Fruit fly (Drosophila melanogaster) whole organism, pupa: ENCODE results near the gene Srp19.

Experiments used
- CG10348 ChIP-seq: fragments of 200-800 bp; sonication (Bioruptor generic); IDR thresholded peaks from 2 replicates; pipeline ENCODE4 v1.3.6; 2022; ENCODE audit warnings: missing biosample characterization, missing genetic modification characterization
- CG12605 ChIP-seq: fragments of 200-800 bp; sonication (Bioruptor generic); IDR thresholded peaks from 2 replicates; pipeline ENCODE4 v1.3.6; 2022; ENCODE audit warnings: missing biosample characterization, missing genetic modification characterization
- CG13204 ChIP-seq: fragments of 200-800 bp; sonication (Bioruptor generic); optimal IDR thresholded peaks from 2 replicates; lab custom pipeline; 2018; ENCODE audit warnings: missing biosample characterization, mild to moderate bottlenecking, missing genetic modification characterization, moderate library complexity
- CG14655 ChIP-seq: fragments of 200-800 bp; sonication (Bioruptor generic); optimal IDR thresholded peaks from 3 replicates; lab custom pipeline; 2017; ENCODE audit warnings: mild to moderate bottlenecking, missing biosample characterization, missing genetic modification reagents, missing genetic modification characterization
- CG15710 ChIP-seq: fragments of 200-800 bp; sonication (Bioruptor generic); optimal IDR thresholded peaks from 2 replicates; lab custom pipeline; 2018; ENCODE audit warnings: missing biosample characterization, mild to moderate bottlenecking, missing genetic modification characterization, moderate library complexity
- CG17806 ChIP-seq: fragments of 200-800 bp; sonication (Bioruptor generic); optimal IDR thresholded peaks from 2 replicates; lab custom pipeline; 2018; ENCODE audit warnings: missing biosample characterization, mild to moderate bottlenecking, missing genetic modification characterization, moderate library complexity
- CG32121 ChIP-seq: fragments of 200-800 bp; sonication (Bioruptor generic); IDR thresholded peaks from 2 replicates; pipeline ENCODE4 v1.3.6; 2022; ENCODE audit warnings: missing biosample characterization, missing genetic modification characterization
- CG34367 ChIP-seq: fragments of 200-800 bp; sonication (Bioruptor generic); optimal IDR thresholded peaks from 2 replicates; lab custom pipeline; 2018; ENCODE audit warnings: missing biosample characterization, mild to moderate bottlenecking, missing genetic modification characterization
- CG4496 ChIP-seq: fragments of 200-800 bp; sonication (Bioruptor generic); IDR thresholded peaks from 3 replicates; pipeline ENCODE4 v1.3.6; 2022; ENCODE audit warnings: missing biosample characterization, missing genetic modification characterization
- CG8159 ChIP-seq: fragments of 200-800 bp; sonication (Bioruptor generic); optimal IDR thresholded peaks from 3 replicates; lab custom pipeline; 2018; ENCODE audit warnings: missing biosample characterization, mild to moderate bottlenecking, missing genetic modification characterization, moderate library complexity
- CG8301 ChIP-seq: fragments of 200-800 bp; sonication (Bioruptor generic); optimal IDR thresholded peaks from 2 replicates; lab custom pipeline; 2018; ENCODE audit warnings: missing biosample characterization, mild to moderate bottlenecking, missing genetic modification characterization
- CG9948 ChIP-seq: fragments of 200-800 bp; sonication (Bioruptor generic); optimal IDR thresholded peaks from 2 replicates; lab custom pipeline; 2018; ENCODE audit warnings: missing biosample characterization, mild to moderate bottlenecking, missing genetic modification characterization, moderate library complexity
- D1 ChIP-seq: fragments of 200-800 bp; sonication (Bioruptor generic); optimal IDR thresholded peaks from 2 replicates; lab custom pipeline; 2018; ENCODE audit warnings: missing biosample characterization, mild to moderate bottlenecking, missing genetic modification characterization, moderate library complexity
- EcR ChIP-seq: fragments of 200-800 bp; sonication (Bioruptor generic); optimal IDR thresholded peaks from 3 replicates; lab custom pipeline; 2019; ENCODE audit warnings: missing biosample characterization, missing genetic modification characterization, mild to moderate bottlenecking, moderate library complexity, missing genetic modification reagents
- Ets98B ChIP-seq: fragments of 200-800 bp; sonication (Bioruptor generic); IDR thresholded peaks from 2 replicates; pipeline ENCODE4 v1.3.6; 2022; ENCODE audit warnings: missing biosample characterization, missing genetic modification characterization
- Pif1A ChIP-seq: fragments of 200-800 bp; sonication (Bioruptor generic); optimal IDR thresholded peaks from 3 replicates; lab custom pipeline; 2016; ENCODE audit warnings: missing biosample characterization, missing genetic modification characterization
- Pif1B ChIP-seq: fragments of 200-800 bp; sonication (Bioruptor generic); optimal IDR thresholded peaks from 3 replicates; lab custom pipeline; 2016; ENCODE audit warnings: missing biosample characterization, missing genetic modification characterization
- Snoo ChIP-seq: fragments of 200-800 bp; sonication (Bioruptor generic); optimal IDR thresholded peaks from 3 replicates; lab custom pipeline; 2017; ENCODE audit warnings: missing biosample characterization, mild to moderate bottlenecking, missing genetic modification characterization, inconsistent platforms
- fd96Ca ChIP-seq: fragments of 200-800 bp; sonication (Bioruptor generic); IDR thresholded peaks from 3 replicates; pipeline ENCODE4 v1.3.6; 2022; ENCODE audit warnings: missing biosample characterization, missing genetic modification characterization
- gl ChIP-seq: fragments of 200-800 bp; sonication (Bioruptor generic); optimal IDR thresholded peaks from 2 replicates; lab custom pipeline; 2018; ENCODE audit warnings: missing biosample characterization, mild to moderate bottlenecking, missing genetic modification characterization
- rn ChIP-seq: fragments of 200-800 bp; sonication (Bioruptor generic); IDR thresholded peaks from 2 replicates; pipeline ENCODE4 v1.3.6; 2022; ENCODE audit warnings: missing biosample characterization, missing genetic modification characterization

The Srp19 gene

dm6 chr3L:7360324-7360852 is 12.6 kb upstream of the Srp19 start, which contains the start of gene Sec63:
Gene Sec63, plus strand, starts transcription at chr3L:7360561.
- TF ChIP-seq CG8301 (tag; lab: Kevin White, UChicago) (no peak), fd96Ca (GFP tag; lab: Robert Waterston, UW) (no peak), CG4496 (GFP tag; lab: Robert Waterston, UW) (peak; percentile 26; the same call in 2 of the 3 replicates), CG13204 (GFP tag; lab: Kevin White, UChicago) (peak; percentile 11), CG14655 (GFP tag; lab: Kevin White, UChicago) (no peak), Ets98B (GFP tag; lab: Robert Waterston, UW) (peak; percentile 38), CG32121 (GFP tag; lab: Robert Waterston, UW) (no peak), CG15710 (tag; lab: Kevin White, UChicago) (no peak)
- TF ChIP-seq, all 21 proteins: peak for 3

DNA sequence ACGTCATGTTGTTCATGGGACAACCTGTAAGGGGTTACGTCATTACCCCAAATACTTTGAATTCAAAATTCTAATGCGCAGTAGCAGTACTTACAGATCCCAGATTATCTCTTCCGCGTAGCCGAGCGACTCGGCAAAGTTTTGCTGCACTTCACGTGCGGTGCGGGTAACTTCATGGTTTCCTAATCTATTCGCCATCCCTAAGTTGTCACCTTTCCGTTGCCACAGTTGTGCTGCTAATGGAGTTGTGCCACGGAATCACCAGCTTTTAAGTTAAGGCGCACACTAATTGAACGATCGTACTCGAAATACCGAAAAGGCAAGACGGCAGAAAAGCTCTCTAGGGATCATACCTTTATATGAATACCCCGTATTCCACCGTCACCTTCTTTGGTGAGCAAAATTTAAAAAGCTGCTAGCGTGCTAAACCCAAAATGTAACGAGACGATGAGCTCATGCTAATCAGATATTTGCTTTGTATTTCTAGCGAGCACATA is 12.0 kb upstream of the Srp19 start, which contains the start of gene pst:
Gene pst (minus strand): TSS at position 437 of the 497 bp plus-strand sequence.
- TF ChIP-seq CG15710 (tag; lab: Kevin White, UChicago) (peak; percentile 6), D1 (tag; lab: Kevin White, UChicago) (no peak), CG17806 (tag; lab: Kevin White, UChicago) (no peak), CG14655 (GFP tag; lab: Kevin White, UChicago) (no peak), CG8301 (tag; lab: Kevin White, UChicago) (no peak), Ets98B (GFP tag; lab: Robert Waterston, UW) (peak; percentile 5; the same call in 1 of the 2 replicates), CG13204 (GFP tag; lab: Kevin White, UChicago) (no peak), CG4496 (GFP tag; lab: Robert Waterston, UW) (no peak), CG12605 (GFP tag; lab: Robert Waterston, UW) (peak; percentile 16; the same call in 1 of the 2 replicates), EcR (GFP tag; lab: Kevin White, UChicago) (no peak), Pif1B (GFP tag; lab: Kevin White, UChicago) (no peak)
- TF ChIP-seq, all 21 proteins: peak for 3

DNA sequence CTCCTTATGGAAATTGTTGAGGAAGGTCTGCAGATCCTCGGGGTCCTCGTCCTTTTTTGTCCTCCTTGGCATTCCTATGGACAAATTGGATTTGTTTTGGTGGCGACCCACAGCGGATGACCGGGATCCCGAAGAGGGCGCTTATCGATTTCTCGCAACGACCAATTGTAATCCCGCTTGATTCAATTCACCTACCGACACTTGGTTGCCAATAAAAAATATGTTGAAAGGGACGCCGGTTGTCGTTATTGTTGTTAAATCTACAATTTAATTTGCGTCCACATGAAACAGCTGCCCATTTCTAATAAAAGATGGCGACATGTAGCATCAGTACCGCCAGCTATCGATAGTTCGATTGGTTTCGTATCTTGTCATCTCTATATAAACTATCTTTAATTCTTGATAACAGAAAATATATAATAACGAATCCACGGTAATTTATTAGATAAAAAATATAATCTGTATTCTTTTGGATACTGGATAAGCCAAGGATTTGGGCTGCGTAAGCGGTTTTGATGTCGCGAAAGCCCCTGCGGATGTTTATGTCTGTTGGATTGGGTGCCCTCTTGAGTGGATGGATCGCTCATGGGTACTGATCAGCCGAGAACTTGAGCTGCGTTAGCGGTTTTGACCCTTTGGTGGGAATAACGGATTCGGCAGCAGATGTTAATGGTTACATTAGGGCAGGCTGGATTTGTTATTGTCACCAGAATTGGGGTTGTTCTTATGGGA is 8.7 kb upstream of the Srp19 start, which contains the start of gene CTCF:
Gene CTCF (minus strand): TSS at position 328 of the 732 bp plus-strand sequence.
- no peak for TF ChIP-seq CG8301 (tag; lab: Kevin White, UChicago)
- peak; percentile 12 for TF ChIP-seq CG9948 (tag; lab: Kevin White, UChicago)
- peak; percentile 30; the same call in 1 of the 3 replicates for TF ChIP-seq fd96Ca (GFP tag; lab: Robert Waterston, UW)
- TF ChIP-seq CG15710 (tag; lab: Kevin White, UChicago), result peak; percentile 13

DNA sequence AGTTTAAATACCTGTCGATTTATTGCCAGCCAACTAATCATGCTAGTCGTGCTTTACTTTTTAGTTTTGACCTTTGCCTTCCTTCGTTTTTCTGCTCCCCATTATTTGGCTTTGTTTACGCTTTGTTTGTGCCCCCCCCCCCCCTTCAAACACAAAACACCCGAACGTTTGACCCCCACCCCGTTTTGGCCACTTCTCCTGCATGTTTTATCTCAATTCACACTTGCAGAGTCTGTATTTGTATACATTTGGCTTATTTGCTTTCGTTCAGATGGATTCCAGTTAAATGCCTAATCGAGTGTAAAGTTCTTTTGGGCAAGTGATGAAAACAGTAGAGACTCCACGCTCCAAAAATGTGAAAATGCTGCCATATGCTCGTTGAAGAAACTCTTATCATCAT is 1.5 kb upstream of the Srp19 start:
- no peak for TF ChIP-seq CG14655 (GFP tag; lab: Kevin White, UChicago)
- TF ChIP-seq CG10348 (GFP tag; lab: Robert Waterston, UW), result no peak
- TF ChIP-seq Ets98B (GFP tag; lab: Robert Waterston, UW), result no peak
- no peak for TF ChIP-seq EcR (GFP tag; lab: Kevin White, UChicago)
- no peak for TF ChIP-seq CG32121 (GFP tag; lab: Robert Waterston, UW)
- no peak for TF ChIP-seq CG4496 (GFP tag; lab: Robert Waterston, UW)
- no peak for TF ChIP-seq CG13204 (GFP tag; lab: Kevin White, UChicago)
- no peak for TF ChIP-seq CG15710 (tag; lab: Kevin White, UChicago)
- TF ChIP-seq CG8301 (tag; lab: Kevin White, UChicago), result no peak
- no peak for TF ChIP-seq Snoo (tag; lab: Kevin White, UChicago)
- no peak for TF ChIP-seq rn (GFP tag; lab: Robert Waterston, UW)
- no peak for TF ChIP-seq CG8159 (tag; lab: Kevin White, UChicago)
- no peak for TF ChIP-seq CG9948 (tag; lab: Kevin White, UChicago)
- TF ChIP-seq gl, result no peak
- TF ChIP-seq CG12605 (GFP tag; lab: Robert Waterston, UW), result no peak
- TF ChIP-seq D1 (tag; lab: Kevin White, UChicago), result no peak

- TF ChIP-seq CG15710 (tag; lab: Kevin White, UChicago) (no peak), gl (no peak), CG10348 (GFP tag; lab: Robert Waterston, UW) (no peak), CG8159 (tag; lab: Kevin White, UChicago) (no peak), CG17806 (tag; lab: Kevin White, UChicago) (no peak), Snoo (tag; lab: Kevin White, UChicago) (no peak), Pif1B (GFP tag; lab: Kevin White, UChicago) (no peak), Ets98B (GFP tag; lab: Robert Waterston, UW) (no peak), CG12605 (GFP tag; lab: Robert Waterston, UW) (no peak), D1 (tag; lab: Kevin White, UChicago) (no peak)
Observed at dm6 chr3L:7346951-7347350, 883 bp downstream of the Srp19 start, which contains the start of gene CG14834. Gene CG14834, minus strand, starts transcription at chr3L:7347123.

DNA sequence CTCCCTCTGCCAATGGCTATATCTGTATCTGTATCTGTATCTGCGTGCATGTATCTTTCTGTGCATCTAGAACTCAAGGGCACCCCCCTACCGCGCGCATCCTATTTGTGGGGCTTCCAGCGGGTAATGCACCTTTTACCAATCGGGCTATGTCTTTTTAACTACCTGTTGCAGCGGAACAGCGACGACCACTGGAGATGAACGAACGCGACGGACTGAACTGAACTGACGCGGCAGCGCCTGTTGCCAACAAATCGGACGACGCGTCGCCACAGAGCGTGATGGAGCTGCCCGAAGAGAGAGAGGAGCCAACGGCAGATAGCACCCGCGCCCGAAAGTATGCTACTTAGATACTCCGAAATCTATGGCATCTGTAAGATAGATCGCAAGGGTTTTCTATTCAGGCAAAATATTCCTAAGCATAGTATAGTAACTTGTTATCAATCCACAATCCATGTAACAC is 2.8 kb downstream of the Srp19 start, which contains the start of gene Cln7:
Gene Cln7 (minus strand): TSS at position 219 of the 463 bp plus-strand sequence.
- no peak for TF ChIP-seq Pif1A (GFP tag; lab: Kevin White, UChicago)
- TF ChIP-seq Ets98B (GFP tag; lab: Robert Waterston, UW), result peak; percentile 89
- TF ChIP-seq D1 (tag; lab: Kevin White, UChicago), result no peak
- TF ChIP-seq Snoo (tag; lab: Kevin White, UChicago), result peak; percentile 62
- TF ChIP-seq CG9948 (tag; lab: Kevin White, UChicago), result no peak
- peak; percentile 82 for TF ChIP-seq CG13204 (GFP tag; lab: Kevin White, UChicago)
- peak; percentile 66 for TF ChIP-seq Pif1B (GFP tag; lab: Kevin White, UChicago)
- TF ChIP-seq CG10348 (GFP tag; lab: Robert Waterston, UW), result no peak
- TF ChIP-seq EcR (GFP tag; lab: Kevin White, UChicago), result peak; percentile 99
- TF ChIP-seq CG8301 (tag; lab: Kevin White, UChicago), result no peak
- TF ChIP-seq CG8159 (tag; lab: Kevin White, UChicago), result peak; percentile 51
- TF ChIP-seq gl, result peak; percentile 81
- no peak for TF ChIP-seq CG14655 (GFP tag; lab: Kevin White, UChicago)
- no peak for TF ChIP-seq CG17806 (tag; lab: Kevin White, UChicago)
- peak; percentile 80 for TF ChIP-seq CG4496 (GFP tag; lab: Robert Waterston, UW)
- no peak for TF ChIP-seq rn (GFP tag; lab: Robert Waterston, UW)
- TF ChIP-seq fd96Ca (GFP tag; lab: Robert Waterston, UW), result peak; percentile 76
- no peak for TF ChIP-seq CG34367 (tag; lab: Kevin White, UChicago)
- peak; percentile 80 for TF ChIP-seq CG32121 (GFP tag; lab: Robert Waterston, UW)
- peak; percentile 78 for TF ChIP-seq CG12605 (GFP tag; lab: Robert Waterston, UW)
- peak; percentile 26 for TF ChIP-seq CG15710 (tag; lab: Kevin White, UChicago)
